Worm (Caenorhabditis elegans) whole organism, early embryonic: ENCODE measurements around the gene egli-1.

Source experiments
- B0310.2 ChIP-seq: sonication (generic microtip); optimal IDR thresholded peaks from 2 replicates; lab custom pipeline; 2016; ENCODE audit warnings: mild to moderate bottlenecking, missing genetic modification characterization, missing compliant biosample characterization
- F13C5.2 ChIP-seq: sonication (generic microtip); optimal IDR thresholded peaks from 2 replicates; lab custom pipeline; 2017; ENCODE audit warnings: mild to moderate bottlenecking, missing genetic modification characterization, inconsistent platforms, missing compliant biosample characterization
- aly-1 ChIP-seq: sonication (generic microtip); optimal IDR thresholded peaks from 2 replicates; lab custom pipeline; 2016; ENCODE audit warnings: missing genetic modification characterization, missing compliant biosample characterization
- ama-1 ChIP-seq: fragments of 150-350 bp; optimal IDR thresholded peaks from 2 replicates; lab custom pipeline; 2014
- ceh-13 ChIP-seq: fragments of 200-800 bp; sonication (Bioruptor generic); optimal IDR thresholded peaks from 2 replicates; lab custom pipeline; 2018; ENCODE audit warnings: mild to moderate bottlenecking, missing genetic modification characterization, missing compliant biosample characterization
- ceh-36 ChIP-seq: sonication (generic microtip); optimal IDR thresholded peaks from 2 replicates; lab custom pipeline; 2016; ENCODE audit warnings: missing genetic modification characterization, inconsistent platforms, missing compliant biosample characterization
- ets-7 ChIP-seq: sonication (generic microtip); optimal IDR thresholded peaks from 2 replicates; lab custom pipeline; 2016; ENCODE audit warnings: missing genotype, missing genetic modification characterization, missing compliant biosample characterization
- flt-1 ChIP-seq: fragments of 200-800 bp; sonication (Bioruptor generic); IDR thresholded peaks from 2 replicates; pipeline ENCODE4 v1.3.6; 2022; ENCODE audit warnings: missing genetic modification characterization, missing compliant biosample characterization
- hmbx-1 ChIP-seq: sonication (generic microtip); optimal IDR thresholded peaks from 2 replicates; lab custom pipeline; 2016; ENCODE audit warnings: mild to moderate bottlenecking, missing genetic modification characterization, missing compliant biosample characterization
- hmg-4 ChIP-seq: fragments of 200-800 bp; sonication (Bioruptor generic); optimal IDR thresholded peaks from 2 replicates; lab custom pipeline; 2018; ENCODE audit warnings: mild to moderate bottlenecking, missing genetic modification characterization, missing compliant biosample characterization
- hnd-1 ChIP-seq: sonication (generic microtip); optimal IDR thresholded peaks from 2 replicates; lab custom pipeline; 2016; ENCODE audit warnings: missing genetic modification characterization, missing compliant biosample characterization
- pes-1 ChIP-seq: fragments of 200-800 bp; sonication (Bioruptor generic); IDR thresholded peaks from 2 replicates; pipeline ENCODE4 v1.3.6; 2022; ENCODE audit warnings: missing genetic modification reagents, missing genetic modification characterization, missing compliant biosample characterization
- scrt-1 ChIP-seq: fragments of 200-800 bp; sonication (Bioruptor generic); IDR thresholded peaks from 2 replicates; pipeline ENCODE4 v1.3.6; 2022; ENCODE audit warnings: missing genetic modification characterization, missing compliant biosample characterization
- sea-1 ChIP-seq: fragments of 200-800 bp; sonication (Bioruptor generic); conservative IDR thresholded peaks from 2 replicates; pipeline ENCODE4 v1.3.6; 2022; ENCODE audit warnings: missing genetic modification characterization, missing compliant biosample characterization
- tbx-11 ChIP-seq: fragments of 200-800 bp; sonication (Bioruptor generic); IDR thresholded peaks from 2 replicates; pipeline ENCODE4 v1.3.6; 2022; ENCODE audit warnings: missing genetic modification characterization, missing compliant biosample characterization
- tbx-37 ChIP-seq: fragments of 200-800 bp; sonication (Bioruptor generic); conservative IDR thresholded peaks from 2 replicates; pipeline ENCODE4 v1.3.6; 2022; ENCODE audit warnings: missing genetic modification reagents, missing genetic modification characterization, missing compliant biosample characterization
- tra-4 ChIP-seq: sonication (generic microtip); optimal IDR thresholded peaks from 2 replicates; lab custom pipeline; 2017; ENCODE audit warnings: missing genetic modification characterization, missing compliant biosample characterization

The egli-1 gene

DNA sequence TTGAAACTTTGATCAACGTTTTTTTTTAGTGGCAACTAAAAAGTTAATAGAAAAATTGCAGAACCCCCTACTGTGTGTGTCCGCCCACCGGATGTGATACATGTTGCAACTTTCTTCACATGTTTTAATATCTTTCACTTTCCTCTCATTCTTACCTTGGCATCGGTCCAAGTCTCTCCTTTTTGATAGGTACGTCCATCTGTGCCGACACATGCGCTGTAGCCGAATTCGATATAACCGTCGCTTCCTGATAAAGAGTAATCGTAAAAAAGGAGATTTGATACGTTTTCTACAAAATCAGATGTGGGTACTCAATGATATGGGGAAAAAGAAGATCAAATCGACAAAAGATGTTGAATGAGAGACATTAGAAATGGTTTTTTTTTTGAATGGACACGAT is 21.4 kb downstream of the egli-1 start:
- TF ChIP-seq hmbx-1 (tag; lab: Kevin White, UChicago) (no peak), tra-4 (tag; lab: Kevin White, UChicago) (no peak), ama-1 (lab: Kevin White, UChicago) (no peak), hnd-1 (tag; lab: Kevin White, UChicago) (no peak), scrt-1 (GFP tag; lab: Robert Waterston, UW) (no peak), F13C5.2 (tag; lab: Kevin White, UChicago) (no peak), sea-1 (GFP tag; lab: Robert Waterston, UW) (no peak), flt-1 (GFP tag; lab: Robert Waterston, UW) (no peak), pes-1 (GFP tag; lab: Robert Waterston, UW) (no peak), ets-7 (tag; lab: Kevin White, UChicago) (no peak), ceh-13 (GFP tag; lab: Kevin White, UChicago) (no peak), B0310.2 (tag; lab: Kevin White, UChicago) (no peak)

DNA sequence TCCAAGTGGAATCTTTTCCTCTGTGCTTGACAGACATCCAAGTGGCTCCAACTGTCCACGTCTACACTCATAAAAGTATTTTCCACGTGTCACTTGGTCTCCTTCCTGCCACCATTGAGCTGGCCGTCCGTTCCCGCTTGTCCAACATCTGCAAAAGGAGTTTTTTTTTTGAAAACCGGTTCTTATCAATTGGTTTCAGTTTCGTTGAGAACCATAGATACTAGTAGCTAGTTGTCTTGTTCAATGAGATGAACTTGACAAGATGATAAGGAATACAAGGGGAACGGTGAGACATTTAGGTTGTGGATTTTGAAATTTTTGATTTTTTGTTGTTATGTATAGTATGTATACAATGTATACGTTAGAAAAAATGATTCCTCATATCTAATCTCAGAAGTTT is 22.0 kb downstream of the egli-1 start:
- TF ChIP-seq sea-1 (GFP tag; lab: Robert Waterston, UW) (no peak), tbx-37 (GFP tag; lab: Robert Waterston, UW) (no peak), scrt-1 (GFP tag; lab: Robert Waterston, UW) (no peak), pes-1 (GFP tag; lab: Robert Waterston, UW) (no peak), ceh-13 (GFP tag; lab: Kevin White, UChicago) (no peak), hmg-4 (GFP tag; lab: Kevin White, UChicago) (no peak)

DNA sequence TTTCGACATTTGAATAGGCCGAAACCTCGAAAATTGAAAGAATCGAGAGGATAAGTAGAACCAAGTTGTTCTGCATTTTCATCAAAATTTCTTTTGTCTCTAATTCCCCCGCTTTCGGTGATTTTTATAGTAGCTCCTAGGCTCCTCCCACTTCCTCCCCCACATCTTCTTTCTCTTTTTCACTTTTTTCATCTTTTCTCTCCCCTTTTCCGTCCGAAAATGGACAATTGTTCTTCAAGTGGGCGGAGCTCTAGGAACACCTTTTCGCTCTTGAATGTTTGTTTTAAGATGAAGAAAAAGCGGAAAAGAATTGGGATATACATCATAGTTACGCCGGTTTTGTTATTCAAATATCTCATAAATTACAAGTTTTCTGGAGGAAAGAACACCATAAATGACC is 22.7 kb downstream of the egli-1 start, which contains the start of gene F42A8.1:
F42A8.1 (minus strand) TSS at position 101 of the 400 bp plus-strand sequence.
- 0 out of 2 replicates have a peak, but pooled peaks have one; percentile 44 for TF ChIP-seq sea-1 (GFP tag; lab: Robert Waterston, UW)
- no peak for TF ChIP-seq scrt-1 (GFP tag; lab: Robert Waterston, UW)
- no peak for TF ChIP-seq ets-7 (tag; lab: Kevin White, UChicago)

ce11 chrII:9347444-9347843 is 23.7 kb downstream of the egli-1 start:
- no peak for TF ChIP-seq ets-7 (tag; lab: Kevin White, UChicago)
- TF ChIP-seq tbx-37 (GFP tag; lab: Robert Waterston, UW) = no peak
- TF ChIP-seq hmbx-1 (tag; lab: Kevin White, UChicago) = no peak
- TF ChIP-seq flt-1 (GFP tag; lab: Robert Waterston, UW) = no peak
- no peak for TF ChIP-seq scrt-1 (GFP tag; lab: Robert Waterston, UW)
- no peak for TF ChIP-seq ceh-13 (GFP tag; lab: Kevin White, UChicago)
- TF ChIP-seq tra-4 (tag; lab: Kevin White, UChicago) = no peak
- TF ChIP-seq hmg-4 (GFP tag; lab: Kevin White, UChicago) = no peak

ce11 chrII:9352669-9353068 is 28.9 kb downstream of the egli-1 start, which contains the start of the genes sdhb-1 and cup-15:
TSS of gene sdhb-1 (minus strand) at chrII:9352731.
TSS of gene cup-15 (plus strand) at chrII:9353000.
- TF ChIP-seq aly-1 (no peak), hnd-1 (tag; lab: Kevin White, UChicago) (no peak), F13C5.2 (tag; lab: Kevin White, UChicago) (no peak), B0310.2 (tag; lab: Kevin White, UChicago) (no peak), ets-7 (tag; lab: Kevin White, UChicago) (no peak), flt-1 (GFP tag; lab: Robert Waterston, UW) (no peak), ceh-36 (tag; lab: Kevin White, UChicago) (no peak), scrt-1 (GFP tag; lab: Robert Waterston, UW) (no peak), pes-1 (GFP tag; lab: Robert Waterston, UW) (no peak), sea-1 (GFP tag; lab: Robert Waterston, UW) (no peak), tbx-37 (GFP tag; lab: Robert Waterston, UW) (no peak), tbx-11 (GFP tag; lab: Robert Waterston, UW) (no peak), hmbx-1 (tag; lab: Kevin White, UChicago) (no peak), ama-1 (lab: Kevin White, UChicago) (no peak), hmg-4 (GFP tag; lab: Kevin White, UChicago) (no peak), ceh-13 (GFP tag; lab: Kevin White, UChicago) (no peak)

- TF ChIP-seq B0310.2 (tag; lab: Kevin White, UChicago) (no peak), hmg-4 (GFP tag; lab: Kevin White, UChicago) (peak; percentile 49), tbx-37 (GFP tag; lab: Robert Waterston, UW) (no peak), hnd-1 (tag; lab: Kevin White, UChicago) (no peak)
Measured at ce11 chrII:9356723-9357122, 33.0 kb downstream of the egli-1 start.

ce11 chrII:9358230-9358629 is 34.5 kb downstream of the egli-1 start, which contains the start of gene mel-11:
TSS of gene mel-11 (plus strand) at chrII:9358530.
- TF ChIP-seq tbx-11 (GFP tag; lab: Robert Waterston, UW) = no peak
- no peak for TF ChIP-seq B0310.2 (tag; lab: Kevin White, UChicago)
- no peak for TF ChIP-seq pes-1 (GFP tag; lab: Robert Waterston, UW)
- TF ChIP-seq tra-4 (tag; lab: Kevin White, UChicago) = no peak
- TF ChIP-seq hmg-4 (GFP tag; lab: Kevin White, UChicago) = no peak
- TF ChIP-seq ceh-36 (tag; lab: Kevin White, UChicago) = no peak
- TF ChIP-seq F13C5.2 (tag; lab: Kevin White, UChicago) = no peak
- TF ChIP-seq scrt-1 (GFP tag; lab: Robert Waterston, UW) = no peak
- no peak for TF ChIP-seq ceh-13 (GFP tag; lab: Kevin White, UChicago)
- no peak for TF ChIP-seq flt-1 (GFP tag; lab: Robert Waterston, UW)
- no peak for TF ChIP-seq sea-1 (GFP tag; lab: Robert Waterston, UW)
- TF ChIP-seq hmbx-1 (tag; lab: Kevin White, UChicago) = no peak
- no peak for TF ChIP-seq ets-7 (tag; lab: Kevin White, UChicago)
- no peak for TF ChIP-seq ama-1 (lab: Kevin White, UChicago)
- no peak for TF ChIP-seq hnd-1 (tag; lab: Kevin White, UChicago)
- no peak for TF ChIP-seq aly-1
- no peak for TF ChIP-seq tbx-37 (GFP tag; lab: Robert Waterston, UW)
